Worm (Caenorhabditis elegans) whole organism, early embryonic: ENCODE measurements around the gene ugt-17.

Source experiments
- F13C5.2 ChIP-seq: sonication (generic microtip); optimal IDR thresholded peaks from 2 replicates; lab custom pipeline; 2017; ENCODE audit warnings: mild to moderate bottlenecking, missing genetic modification characterization, inconsistent platforms, missing compliant biosample characterization
- ama-1 ChIP-seq: fragments of 150-350 bp; optimal IDR thresholded peaks from 2 replicates; lab custom pipeline; 2014
- ceh-13 ChIP-seq: fragments of 200-800 bp; sonication (Bioruptor generic); optimal IDR thresholded peaks from 2 replicates; lab custom pipeline; 2018; ENCODE audit warnings: mild to moderate bottlenecking, missing genetic modification characterization, missing compliant biosample characterization
- ceh-36 ChIP-seq: sonication (generic microtip); optimal IDR thresholded peaks from 2 replicates; lab custom pipeline; 2016; ENCODE audit warnings: missing genetic modification characterization, inconsistent platforms, missing compliant biosample characterization
- ets-7 ChIP-seq: sonication (generic microtip); optimal IDR thresholded peaks from 2 replicates; lab custom pipeline; 2016; ENCODE audit warnings: missing genotype, missing genetic modification characterization, missing compliant biosample characterization
- flt-1 ChIP-seq: fragments of 200-800 bp; sonication (Bioruptor generic); IDR thresholded peaks from 2 replicates; pipeline ENCODE4 v1.3.6; 2022; ENCODE audit warnings: missing genetic modification characterization, missing compliant biosample characterization
- hmbx-1 ChIP-seq: sonication (generic microtip); optimal IDR thresholded peaks from 2 replicates; lab custom pipeline; 2016; ENCODE audit warnings: mild to moderate bottlenecking, missing genetic modification characterization, missing compliant biosample characterization
- hnd-1 ChIP-seq: sonication (generic microtip); optimal IDR thresholded peaks from 2 replicates; lab custom pipeline; 2016; ENCODE audit warnings: missing genetic modification characterization, missing compliant biosample characterization
- sea-1 ChIP-seq: fragments of 200-800 bp; sonication (Bioruptor generic); conservative IDR thresholded peaks from 2 replicates; pipeline ENCODE4 v1.3.6; 2022; ENCODE audit warnings: missing genetic modification characterization, missing compliant biosample characterization
- tbx-11 ChIP-seq: fragments of 200-800 bp; sonication (Bioruptor generic); IDR thresholded peaks from 2 replicates; pipeline ENCODE4 v1.3.6; 2022; ENCODE audit warnings: missing genetic modification characterization, missing compliant biosample characterization
- tra-4 ChIP-seq: sonication (generic microtip); optimal IDR thresholded peaks from 2 replicates; lab custom pipeline; 2017; ENCODE audit warnings: missing genetic modification characterization, missing compliant biosample characterization

DNA sequence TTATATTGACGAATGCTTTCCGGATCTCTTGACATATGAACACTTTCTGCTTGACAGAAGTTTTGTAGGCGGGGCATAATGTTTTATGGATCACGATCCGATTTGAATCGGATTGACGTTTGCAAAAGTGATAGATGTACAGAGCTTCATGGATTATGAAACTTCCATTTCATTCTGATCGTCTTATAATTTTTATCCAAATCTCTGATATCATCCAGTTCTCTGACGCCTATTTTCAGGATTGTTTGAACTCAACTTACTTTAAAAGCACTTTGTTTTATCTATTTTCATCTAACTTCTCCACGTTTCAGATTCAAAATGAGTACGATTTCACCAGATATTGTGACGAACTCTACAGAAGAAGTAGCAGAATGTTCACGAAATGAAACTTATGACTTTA lies 38.0 kb downstream of the ugt-17 start, which contains the start of gene npr-39:
- TF ChIP-seq ama-1 (no peak), F13C5.2 (tag; lab: Kevin White, UChicago) (no peak), sea-1 (GFP tag; lab: Robert Waterston, UW) (no peak), tbx-11 (GFP tag; lab: Robert Waterston, UW) (no peak), flt-1 (no peak), ceh-36 (tag; lab: Kevin White, UChicago) (no peak), hnd-1 (tag; lab: Kevin White, UChicago) (no peak), ets-7 (tag; lab: Kevin White, UChicago) (no peak), tra-4 (tag; lab: Kevin White, UChicago) (no peak), hmbx-1 (tag; lab: Kevin White, UChicago) (no peak), ceh-13 (GFP tag; lab: Kevin White, UChicago) (no peak)
